Worm (Caenorhabditis elegans): Measurements from ENCODE around the gene sre-2.

ce11 chrII:8073222-8073621, 28.7 kb downstream of the sre-2 start, which contains the start of gene gpcp-2:
- TF ChIP-seq ets-7 (tag; optimal IDR thresholded peaks at IDR 0.05) (no peak), ama-1 (optimal IDR thresholded peaks at IDR 0.05) (no peak), hmg-4 (GFP tag; optimal IDR thresholded peaks at IDR 0.05) (no peak), B0310.2 (tag; optimal IDR thresholded peaks at IDR 0.05) (no peak), ceh-36 (tag; optimal IDR thresholded peaks at IDR 0.05) (no peak), aly-1 (tag; optimal IDR thresholded peaks at IDR 0.05) (no peak)
